Worm (Caenorhabditis elegans) whole organism, L2 larva: ENCODE measurements around the gene C46C2.6.
A peak's percentile ranks its signal among the peaks of the same experiment; 100 is the strongest.
"Not testable (repeated sequence)": the region's sequence is repeated elsewhere in the genome, so short reads cannot be mapped to it uniquely, and the experiment has no call there.

Experiments
- C34F6.9 ChIP-seq: fragments of 150-350 bp; optimal IDR thresholded peaks from 2 replicates; lab custom pipeline; 2014; ENCODE audit warnings: missing biosample characterization, missing genetic modification characterization
- F13H6.1 ChIP-seq: sonication (generic microtip); optimal IDR thresholded peaks from 2 replicates; lab custom pipeline; 2016; ENCODE audit warnings: missing genetic modification characterization, missing compliant biosample characterization
- R02D3.7 ChIP-seq: fragments of 150-350 bp; optimal IDR thresholded peaks from 2 replicates; lab custom pipeline; 2014; ENCODE audit warnings: missing biosample characterization, missing genetic modification characterization
- Y55F3AM.14 ChIP-seq: fragments of 200-800 bp; sonication (Bioruptor generic); optimal IDR thresholded peaks from 2 replicates; lab custom pipeline; 2018; ENCODE audit warnings: mild to moderate bottlenecking, missing genetic modification characterization, missing compliant biosample characterization
- ZK546.5 ChIP-seq: sonication (generic microtip); optimal IDR thresholded peaks from 2 replicates; lab custom pipeline; 2017; ENCODE audit warnings: missing biosample characterization, missing genetic modification characterization
- alr-1 ChIP-seq: fragments of 150-350 bp; optimal IDR thresholded peaks from 2 replicates; lab custom pipeline; 2014; ENCODE audit warnings: missing biosample characterization, missing genetic modification characterization
- aly-2 ChIP-seq: fragments of 150-350 bp; optimal IDR thresholded peaks from 2 replicates; lab custom pipeline; 2014; ENCODE audit warnings: missing biosample characterization, missing genetic modification characterization
- ama-1 ChIP-seq: fragments of 150-350 bp; optimal IDR thresholded peaks from 2 replicates; lab custom pipeline; 2018; ENCODE audit warnings: inconsistent platforms
- blmp-1 ChIP-seq: sonication (generic microtip); optimal IDR thresholded peaks from 2 replicates; lab custom pipeline; 2017; ENCODE audit warnings: missing genetic modification characterization, mild to moderate bottlenecking, missing compliant biosample characterization, antibody characterized with exemption, moderate library complexity; ENCODE audit not compliant: insufficient read depth
- ceh-82 ChIP-seq: fragments of 150-350 bp; optimal IDR thresholded peaks from 2 replicates; lab custom pipeline; 2014; ENCODE audit warnings: missing biosample characterization, missing genetic modification characterization
- crh-2 ChIP-seq: sonication (generic microtip); optimal IDR thresholded peaks from 2 replicates; lab custom pipeline; 2017; ENCODE audit warnings: missing biosample characterization, missing genetic modification characterization
- dmd-4 ChIP-seq: sonication (generic microtip); optimal IDR thresholded peaks from 2 replicates; lab custom pipeline; 2017; ENCODE audit warnings: missing biosample characterization, missing genetic modification characterization
- egl-27 ChIP-seq: sonication (generic microtip); optimal IDR thresholded peaks from 3 replicates; lab custom pipeline; 2017; ENCODE audit warnings: missing biosample characterization, missing genetic modification reagents, missing genetic modification characterization
- fos-1 ChIP-seq: fragments of 150-350 bp; optimal IDR thresholded peaks from 2 replicates; lab custom pipeline; 2014; ENCODE audit warnings: missing biosample characterization, missing genetic modification characterization
- gmeb-1 ChIP-seq: fragments of 150-350 bp; optimal IDR thresholded peaks from 2 replicates; lab custom pipeline; 2014; ENCODE audit warnings: missing biosample characterization, missing genetic modification characterization
- lin-11 ChIP-seq: fragments of 150-350 bp; sonication (generic microtip); optimal IDR thresholded peaks from 2 replicates; lab custom pipeline; 2014; ENCODE audit warnings: missing biosample characterization, missing genetic modification characterization, inconsistent platforms, mixed read lengths
- lin-13 ChIP-seq: fragments of 150-350 bp; optimal IDR thresholded peaks from 2 replicates; lab custom pipeline; 2014; ENCODE audit warnings: missing biosample characterization, missing genetic modification reagents, missing genetic modification characterization
- lin-39 ChIP-seq: fragments of 150-350 bp; optimal IDR thresholded peaks from 2 replicates; lab custom pipeline; 2014; ENCODE audit warnings: missing biosample characterization, missing genetic modification reagents, missing genetic modification characterization
- lsy-2 ChIP-seq, 2 experiments: fragments of 150-350 bp in 1 of 2; sonication (generic microtip) in 1 of 2; optimal IDR thresholded peaks; 2 replicates each; lab custom pipeline; 2014 to 2017; ENCODE audit warnings: missing biosample characterization in 2 of 2, missing genetic modification characterization in 2 of 2
- mbf-1 ChIP-seq: sonication (generic microtip); optimal IDR thresholded peaks from 2 replicates; lab custom pipeline; 2017; ENCODE audit warnings: missing biosample characterization, missing genetic modification characterization
- mdl-1 ChIP-seq, 2 experiments: fragments of 150-350 bp in 1 of 2; sonication (generic microtip) in 1 of 2; optimal IDR thresholded peaks; 2 replicates each; lab custom pipeline; 2017; ENCODE audit warnings: missing biosample characterization in 2 of 2, missing genetic modification characterization in 2 of 2
- nhr-10 ChIP-seq: sonication (generic microtip); optimal IDR thresholded peaks from 2 replicates; lab custom pipeline; 2017; ENCODE audit warnings: missing biosample characterization, missing genetic modification characterization
- nhr-11 ChIP-seq: fragments of 150-350 bp; optimal IDR thresholded peaks from 2 replicates; lab custom pipeline; 2014; ENCODE audit warnings: missing biosample characterization, missing genetic modification characterization
- nhr-12 ChIP-seq: fragments of 150-350 bp; optimal IDR thresholded peaks from 2 replicates; lab custom pipeline; 2014; ENCODE audit warnings: missing biosample characterization, missing genetic modification characterization
- nhr-129 ChIP-seq: fragments of 150-350 bp; optimal IDR thresholded peaks from 2 replicates; lab custom pipeline; 2014; ENCODE audit warnings: missing biosample characterization, missing genetic modification characterization
- nhr-21 ChIP-seq: fragments of 150-350 bp; optimal IDR thresholded peaks from 2 replicates; lab custom pipeline; 2014; ENCODE audit warnings: missing biosample characterization, missing genetic modification characterization
- nhr-23 ChIP-seq: fragments of 150-350 bp; optimal IDR thresholded peaks from 2 replicates; lab custom pipeline; 2014; ENCODE audit warnings: missing biosample characterization, missing genetic modification reagents, missing genetic modification characterization
- nhr-237 ChIP-seq: fragments of 150-350 bp; optimal IDR thresholded peaks from 2 replicates; lab custom pipeline; 2014; ENCODE audit warnings: missing biosample characterization, missing genetic modification characterization
- nhr-25 ChIP-seq: fragments of 150-350 bp; sonication (generic microtip); optimal IDR thresholded peaks from 3 replicates; lab custom pipeline; 2014; ENCODE audit warnings: missing biosample characterization, missing genetic modification characterization
- nhr-6 ChIP-seq: fragments of 150-350 bp; optimal IDR thresholded peaks from 2 replicates; lab custom pipeline; 2014; ENCODE audit warnings: missing biosample characterization, missing genetic modification characterization
- nhr-77 ChIP-seq: fragments of 150-350 bp; optimal IDR thresholded peaks from 2 replicates; lab custom pipeline; 2014; ENCODE audit warnings: missing biosample characterization, missing genetic modification characterization
- peb-1 ChIP-seq: fragments of 150-350 bp; optimal IDR thresholded peaks from 2 replicates; lab custom pipeline; 2014; ENCODE audit warnings: missing biosample characterization, missing genetic modification characterization
- sem-4 ChIP-seq: fragments of 150-350 bp; optimal IDR thresholded peaks from 2 replicates; lab custom pipeline; 2014; ENCODE audit warnings: missing biosample characterization, missing genetic modification reagents, missing genetic modification characterization
- skn-1 ChIP-seq: sonication (generic microtip); optimal IDR thresholded peaks from 2 replicates; lab custom pipeline; 2017; ENCODE audit warnings: missing biosample characterization, missing genetic modification characterization
- sma-3 ChIP-seq: sonication (generic microtip); optimal IDR thresholded peaks from 2 replicates; lab custom pipeline; 2016; ENCODE audit warnings: missing genetic modification reagents, missing genetic modification characterization, missing compliant biosample characterization
- sma-9 ChIP-seq, 2 experiments: fragments of 150-350 bp in 1 of 2; sonication (generic microtip) in 1 of 2; optimal IDR thresholded peaks; 2 replicates each; lab custom pipeline; 2014 to 2016; ENCODE audit warnings: missing genetic modification characterization in 2 of 2, mild to moderate bottlenecking in 1 of 2, missing biosample characterization in 1 of 2, missing compliant biosample characterization in 1 of 2, missing genetic modification reagents in 1 of 2, moderate library complexity in 1 of 2
- snpc-4 ChIP-seq: fragments of 150-350 bp; optimal IDR thresholded peaks from 2 replicates; lab custom pipeline; 2014; ENCODE audit warnings: missing biosample characterization, missing genetic modification characterization
- unc-39 ChIP-seq: fragments of 150-350 bp; optimal IDR thresholded peaks from 2 replicates; lab custom pipeline; 2014; ENCODE audit warnings: missing biosample characterization, missing genetic modification characterization
- unc-55 ChIP-seq: fragments of 150-350 bp; sonication (generic microtip); optimal IDR thresholded peaks from 3 replicates; lab custom pipeline; 2014; ENCODE audit warnings: missing biosample characterization, missing genetic modification reagents, missing genetic modification characterization
- unc-62 ChIP-seq: fragments of 150-350 bp; optimal IDR thresholded peaks from 2 replicates; lab custom pipeline; 2014; ENCODE audit warnings: missing biosample characterization, missing genetic modification reagents, missing genetic modification characterization
- zag-1 ChIP-seq: fragments of 150-350 bp; optimal IDR thresholded peaks from 2 replicates; lab custom pipeline; 2014; ENCODE audit warnings: missing biosample characterization, missing genetic modification characterization
- ztf-1 ChIP-seq: fragments of 200-800 bp; sonication (Bioruptor generic); conservative IDR thresholded peaks from 2 replicates; pipeline ENCODE4 v1.3.6; 2022; ENCODE audit warnings: missing genetic modification characterization, missing compliant biosample characterization
- ztf-11 ChIP-seq: sonication (generic microtip); optimal IDR thresholded peaks from 2 replicates; lab custom pipeline; 2017; ENCODE audit warnings: missing biosample characterization, missing genetic modification characterization
- ztf-4 ChIP-seq: fragments of 150-350 bp; optimal IDR thresholded peaks from 2 replicates; lab custom pipeline; 2014; ENCODE audit warnings: missing biosample characterization, missing genetic modification characterization

C46C2.6 gene

ce11 chrIV:9192522-9192921 lies 19.7 kb upstream of the C46C2.6 start, which contains the start of gene C46C2.5:
Gene C46C2.5, minus strand, starts transcription at chrIV:9192622.
- TF ChIP-seq ZK546.5 (tag; lab: Kevin White, UChicago) (no peak), lin-39 (tag; lab: Kevin White, UChicago) (no peak), nhr-11 (tag; lab: Kevin White, UChicago) (no peak), C34F6.9 (tag; lab: Kevin White, UChicago) (no peak), nhr-237 (tag; lab: Kevin White, UChicago) (no peak), aly-2 (tag; lab: Kevin White, UChicago) (no peak), ztf-4 (tag; lab: Kevin White, UChicago) (no peak), ceh-82 (tag; lab: Kevin White, UChicago) (no peak), nhr-10 (tag; lab: Kevin White, UChicago) (no peak), mbf-1 (tag; lab: Kevin White, UChicago) (no peak), nhr-77 (tag; lab: Kevin White, UChicago) (no peak), nhr-6 (tag; lab: Kevin White, UChicago) (no peak)

- TF ChIP-seq nhr-23 (tag; lab: Kevin White, UChicago); nhr-12; blmp-1 (tag; lab: Kevin White, UChicago): not testable (repeated sequence)
Measured at ce11 chrIV:9194524-9194923, 17.7 kb upstream of the C46C2.6 start, which contains the start of gene C46C2.7. Gene C46C2.7, plus strand, starts transcription at chrIV:9194824.

- TF ChIP-seq lsy-2 (tag; optimal IDR thresholded peaks at IDR 0.05; lab: Kevin White, UChicago): peak in 1 of 2 experiments; percentile 66
Measured at ce11 chrIV:9196023-9196636, 16.1 kb upstream of the C46C2.6 start.

- TF ChIP-seq ztf-1 (GFP tag; lab: Robert Waterston, UW) (no peak), lin-11 (peak; percentile 32), aly-2 (tag; lab: Kevin White, UChicago) (no peak), crh-2 (tag; lab: Kevin White, UChicago) (peak; percentile 52), nhr-21 (tag; lab: Kevin White, UChicago) (no peak), peb-1 (no peak), R02D3.7 (tag; lab: Kevin White, UChicago) (no peak), ceh-82 (tag; lab: Kevin White, UChicago) (peak; percentile 77), sma-9 (GFP tag; optimal IDR thresholded peaks at IDR 0.05; lab: Kevin White, UChicago) (peak; percentile 92), sma-9 (tag; optimal IDR thresholded peaks at IDR 0.05; lab: Kevin White, UChicago) (no peak), snpc-4 (tag; lab: Kevin White, UChicago) (peak; percentile 56), blmp-1 (tag; lab: Kevin White, UChicago) (peak; percentile 27), mbf-1 (tag; lab: Kevin White, UChicago) (no peak), unc-62 (GFP tag; lab: Kevin White, UChicago) (no peak), ama-1 (lab: Kevin White, UChicago) (no peak), skn-1 (no peak), nhr-6 (tag; lab: Kevin White, UChicago) (peak; percentile 19), fos-1 (tag; lab: Kevin White, UChicago) (peak; percentile 72), gmeb-1 (no peak), nhr-25 (tag; lab: Kevin White, UChicago) (no peak), Y55F3AM.14 (GFP tag; lab: Kevin White, UChicago) (peak; percentile 15), ztf-4 (tag; lab: Kevin White, UChicago) (no peak), egl-27 (tag; lab: Kevin White, UChicago) (peak; percentile 57), dmd-4 (tag; lab: Kevin White, UChicago) (no peak), unc-39 (tag; lab: Kevin White, UChicago) (no peak), nhr-77 (tag; lab: Kevin White, UChicago) (no peak), lin-13 (GFP tag; lab: Kevin White, UChicago) (peak; percentile 10), C34F6.9 (tag; lab: Kevin White, UChicago) (peak; percentile 73), sem-4 (tag; lab: Kevin White, UChicago) (peak; percentile 21), alr-1 (tag; lab: Kevin White, UChicago) (no peak), nhr-129 (tag; lab: Kevin White, UChicago) (peak; percentile 90), sma-3 (no peak), nhr-23 (tag; lab: Kevin White, UChicago) (no peak), ztf-11 (tag; lab: Kevin White, UChicago) (no peak), mdl-1 (tag; optimal IDR thresholded peaks at IDR 0.05; lab: Kevin White, UChicago) (peak; percentile 48 to 54), ZK546.5 (tag; lab: Kevin White, UChicago) (no peak), zag-1 (tag; lab: Kevin White, UChicago) (peak; percentile 82), lin-39 (tag; lab: Kevin White, UChicago) (no peak), F13H6.1 (peak; percentile 90), nhr-11 (tag; lab: Kevin White, UChicago) (no peak), nhr-12 (no peak), nhr-10 (tag; lab: Kevin White, UChicago) (no peak), unc-55 (GFP tag; lab: Kevin White, UChicago) (peak; percentile 82)
Measured at ce11 chrIV:9196755-9197154, 15.5 kb upstream of the C46C2.6 start.
